Worm (Caenorhabditis elegans) whole organism, mixed stage, embryonic: Measurements from ENCODE around the gene irg-1.

Experiments used
- lsy-2 ChIP-seq: fragments of 150-350 bp; optimal IDR thresholded peaks from 2 replicates; lab custom pipeline; 2014; ENCODE audit warnings: missing biosample characterization, missing genetic modification characterization
- nhr-12 ChIP-seq: fragments of 150-350 bp; optimal IDR thresholded peaks from 2 replicates; lab custom pipeline; 2014; ENCODE audit warnings: missing biosample characterization, missing genetic modification characterization
- nhr-2 ChIP-seq: fragments of 150-350 bp; optimal IDR thresholded peaks from 2 replicates; lab custom pipeline; 2014; ENCODE audit warnings: missing biosample characterization, missing genetic modification characterization

- TF ChIP-seq lsy-2 (tag; lab: Kevin White, UChicago) (no peak), nhr-12 (no peak), nhr-2 (tag; lab: Kevin White, UChicago) (no peak)
Observed at ce11 chrV:3486857-3487256, 36.5 kb upstream of the irg-1 start, which contains the start of gene srbc-32.
